Worm (Caenorhabditis elegans): Measurements from ENCODE around the gene C13A2.4.

Gene C13A2.4

DNA sequence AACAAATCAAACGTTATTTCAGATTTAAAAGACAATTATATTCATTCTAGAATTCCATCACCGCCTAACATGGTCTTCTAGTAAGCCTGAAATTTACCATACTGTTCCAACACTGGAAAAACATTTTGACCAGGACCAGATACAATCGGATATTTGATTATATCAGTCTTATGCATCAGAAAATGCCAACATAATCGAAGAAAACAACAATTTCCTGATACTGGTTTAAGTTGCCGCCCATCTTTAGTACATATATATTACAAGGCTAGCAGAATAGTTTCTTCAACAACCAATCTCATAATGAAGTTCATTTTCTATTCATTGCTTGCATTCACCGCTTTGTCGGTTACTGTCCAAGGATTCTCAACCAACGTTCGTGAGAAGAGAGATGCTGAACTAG lies 20.2 kb upstream of the C13A2.4 start, which contains the start of gene C13A2.12:
Gene C13A2.12 (plus strand): TSS at position 301 of the 400 bp plus-strand sequence.
- TF ChIP-seq pat-9 (tag; optimal IDR thresholded peaks at IDR 0.05) (no peak), Y22D7AL.16 (tag; optimal IDR thresholded peaks at IDR 0.05) (no peak), ceh-31 (tag; optimal IDR thresholded peaks at IDR 0.05) (no peak), pha-4 (tag; optimal IDR thresholded peaks at IDR 0.05) (no peak), pax-1 (tag; optimal IDR thresholded peaks at IDR 0.05) (no peak), hlh-13 (GFP tag; optimal IDR thresholded peaks at IDR 0.05) (no peak), elt-4 (tag; optimal IDR thresholded peaks at IDR 0.05) (no peak), C08G9.2 (tag; optimal IDR thresholded peaks at IDR 0.05) (no peak), ahr-1 (tag; optimal IDR thresholded peaks at IDR 0.05) (no peak), ceh-14 (tag; optimal IDR thresholded peaks at IDR 0.05) (no peak), hlh-30 (tag; optimal IDR thresholded peaks at IDR 0.05; ENCODE audit: insufficient read depth) (no peak), pqm-1 (tag; optimal IDR thresholded peaks at IDR 0.05) (no peak), C38D4.7 (GFP tag; optimal IDR thresholded peaks at IDR 0.05) (no peak), tbx-7 (tag; optimal IDR thresholded peaks at IDR 0.05) (no peak), hlh-8 (tag; optimal IDR thresholded peaks at IDR 0.05) (no peak)

DNA sequence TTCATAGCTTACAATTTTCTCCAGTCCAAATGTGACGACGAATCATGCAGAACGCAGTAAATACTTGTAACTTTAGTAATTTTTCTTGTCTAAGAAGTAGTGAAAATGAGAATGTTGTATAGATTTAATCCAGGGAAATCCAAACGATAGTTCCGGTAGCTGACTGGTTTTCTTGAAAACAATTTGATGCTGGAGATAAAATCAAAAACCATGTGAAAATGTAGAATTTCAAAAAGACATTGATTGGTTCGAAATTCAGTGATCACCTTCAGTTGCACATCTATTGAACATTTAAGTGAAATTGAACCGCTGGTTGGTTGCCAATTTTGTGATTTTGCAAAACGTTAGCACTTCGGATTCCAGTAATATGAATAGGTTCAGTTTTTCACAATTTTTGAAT lies 15.1 kb upstream of the C13A2.4 start, which contains the start of gene C13A2.9:
Gene C13A2.9 (minus strand): TSS at position 101 of the 400 bp plus-strand sequence.
- no peak for TF ChIP-seq fkh-6 (tag; optimal IDR thresholded peaks at IDR 0.05)
- TF ChIP-seq ceh-6 (GFP tag; optimal IDR thresholded peaks at IDR 0.05), result no peak
- TF ChIP-seq nhr-232 (tag; optimal IDR thresholded peaks at IDR 0.05), result no peak
- TF ChIP-seq fax-1 (tag; optimal IDR thresholded peaks at IDR 0.05), result no peak
- TF ChIP-seq Y22D7AL.16 (tag; optimal IDR thresholded peaks at IDR 0.05), result no peak
- no peak for TF ChIP-seq che-1 (tag; optimal IDR thresholded peaks at IDR 0.05)
- TF ChIP-seq ceh-30 (tag; optimal IDR thresholded peaks at IDR 0.05), result no peak
- TF ChIP-seq pros-1 (tag; optimal IDR thresholded peaks at IDR 0.05), result no peak
- no peak for TF ChIP-seq nhr-11 (tag; optimal IDR thresholded peaks at IDR 0.05)
- no peak for TF ChIP-seq tbx-7 (tag; optimal IDR thresholded peaks at IDR 0.05)
- no peak for TF ChIP-seq ceh-22 (tag; optimal IDR thresholded peaks at IDR 0.05)
- no peak for TF ChIP-seq ceh-19 (GFP tag; optimal IDR thresholded peaks at IDR 0.05)
- TF ChIP-seq pat-9 (tag; optimal IDR thresholded peaks at IDR 0.05), result no peak
- TF ChIP-seq npax-4 (tag; optimal IDR thresholded peaks at IDR 0.05), result no peak
- TF ChIP-seq T23F11.4 (GFP tag; optimal IDR thresholded peaks at IDR 0.05), result no peak
- no peak for TF ChIP-seq ztf-16 (tag; optimal IDR thresholded peaks at IDR 0.05)
- TF ChIP-seq F13H6.1 (tag; optimal IDR thresholded peaks at IDR 0.05), result no peak
- TF ChIP-seq sox-4 (tag; optimal IDR thresholded peaks at IDR 0.05), result no peak
- no peak for TF ChIP-seq zip-5 (tag; optimal IDR thresholded peaks at IDR 0.05)
- no peak for TF ChIP-seq ref-2 (tag; optimal IDR thresholded peaks at IDR 0.05)

DNA sequence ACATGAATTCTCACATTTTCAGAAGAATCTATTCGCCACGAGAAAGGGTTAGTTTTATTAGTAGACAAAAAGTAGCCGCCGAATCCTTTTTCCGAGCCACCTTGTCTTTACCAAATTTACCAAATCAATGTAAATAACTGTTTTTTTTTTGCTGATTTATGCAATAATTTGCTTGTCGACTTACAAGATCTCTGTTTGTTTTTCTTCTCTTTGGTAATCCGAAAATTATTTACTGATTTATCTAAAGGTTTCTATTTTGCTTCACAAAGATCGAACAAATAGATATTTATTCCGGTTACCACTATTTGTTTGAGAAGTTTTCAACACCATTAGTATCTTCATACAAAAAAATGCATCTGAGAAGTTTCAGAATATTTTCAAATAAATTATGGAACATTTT lies 13.2 kb upstream of the C13A2.4 start, which contains the start of gene C13A2.7:
Gene C13A2.7 (plus strand): TSS at position 301 of the 400 bp plus-strand sequence.
- TF ChIP-seq madf-2 (tag; optimal IDR thresholded peaks at IDR 0.05) (no peak), pax-1 (tag; optimal IDR thresholded peaks at IDR 0.05) (no peak), ceh-34 (tag; optimal IDR thresholded peaks at IDR 0.05) (no peak), ceh-31 (tag; optimal IDR thresholded peaks at IDR 0.05) (no peak)

DNA sequence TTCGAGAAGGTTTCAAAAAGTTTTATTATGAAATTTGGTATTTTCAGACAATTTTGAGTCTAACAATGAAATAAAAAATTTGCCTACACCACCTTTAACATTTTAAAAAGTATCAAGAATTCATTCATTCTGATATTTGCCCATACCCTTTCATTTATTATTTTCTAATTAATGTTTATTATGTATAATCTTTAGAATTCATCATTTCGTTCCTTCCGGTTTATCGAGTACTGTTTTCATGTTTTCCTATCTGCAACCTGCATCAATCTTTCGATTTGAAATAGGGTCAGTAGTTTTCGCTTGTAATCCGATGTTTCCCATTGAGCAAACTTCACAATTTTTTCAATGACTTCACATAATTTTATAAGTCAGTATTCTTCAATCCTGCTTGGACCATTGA lies 9.8 kb upstream of the C13A2.4 start, which contains the start of gene C13A2.6:
Gene C13A2.6 (plus strand): TSS at position 301 of the 400 bp plus-strand sequence.
- TF ChIP-seq ceh-6 (GFP tag; optimal IDR thresholded peaks at IDR 0.05), result no peak
- TF ChIP-seq madf-2 (tag; optimal IDR thresholded peaks at IDR 0.05), result no peak
- no peak for TF ChIP-seq hlh-6 (tag; optimal IDR thresholded peaks at IDR 0.05)
- TF ChIP-seq C38D4.7 (GFP tag; optimal IDR thresholded peaks at IDR 0.05), result no peak
- no peak for TF ChIP-seq pqm-1 (tag; optimal IDR thresholded peaks at IDR 0.05)
- no peak for TF ChIP-seq pat-9 (tag; optimal IDR thresholded peaks at IDR 0.05)
- no peak for TF ChIP-seq fax-1 (tag; optimal IDR thresholded peaks at IDR 0.05)

DNA sequence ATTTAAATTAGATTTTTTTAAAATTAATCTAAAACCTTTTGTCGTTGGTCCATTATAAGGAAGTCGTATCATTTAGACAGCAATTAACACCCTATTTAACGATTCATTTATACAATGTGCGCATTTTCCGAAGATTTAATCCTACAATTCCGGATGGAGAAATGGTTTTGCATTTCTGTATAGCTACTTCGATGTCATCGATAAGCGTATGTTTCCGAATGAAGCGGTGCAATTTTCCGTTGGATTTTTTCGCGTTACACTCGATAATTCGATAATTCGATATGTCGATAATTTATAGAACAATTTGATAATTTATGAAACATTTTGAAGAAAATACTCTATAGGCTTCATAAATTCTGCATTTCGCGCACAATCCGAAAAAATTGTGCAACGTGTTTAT lies 4.2 kb upstream of the C13A2.4 start, which contains the start of gene C13A2.10:
Gene C13A2.10 (minus strand): TSS at position 101 of the 400 bp plus-strand sequence.
- TF ChIP-seq nhr-11 (tag; optimal IDR thresholded peaks at IDR 0.05) (no peak), nhr-232 (tag; optimal IDR thresholded peaks at IDR 0.05) (no peak), pros-1 (tag; optimal IDR thresholded peaks at IDR 0.05) (no peak), mec-3 (tag; optimal IDR thresholded peaks at IDR 0.05; ENCODE audit: borderline replicate concordance) (no peak), unc-3 (GFP tag; conservative IDR thresholded peaks at IDR 0.05) (no peak), unc-3 (tag; optimal IDR thresholded peaks at IDR 0.05) (no peak), hlh-30 (tag; optimal IDR thresholded peaks at IDR 0.05; ENCODE audit: insufficient read depth) (no peak), pag-3 (tag; optimal IDR thresholded peaks at IDR 0.05; ENCODE audit: borderline replicate concordance) (no peak), ceh-31 (tag; optimal IDR thresholded peaks at IDR 0.05) (no peak), ceh-30 (tag; optimal IDR thresholded peaks at IDR 0.05) (no peak), T23F11.4 (GFP tag; optimal IDR thresholded peaks at IDR 0.05) (no peak), elt-2 (tag; optimal IDR thresholded peaks at IDR 0.05) (no peak), syd-9 (tag; optimal IDR thresholded peaks at IDR 0.05) (no peak), ceh-34 (tag; optimal IDR thresholded peaks at IDR 0.05) (no peak), Y22D7AL.16 (tag; optimal IDR thresholded peaks at IDR 0.05) (no peak)

Measured in whole organism, late embryonic.